Worm (Caenorhabditis elegans) whole organism, L2 larva: Measurements from ENCODE around the gene mig-2.

Source experiments
- C34F6.9 ChIP-seq: fragments of 150-350 bp; optimal IDR thresholded peaks from 2 replicates; lab custom pipeline; 2014; ENCODE audit warnings: missing biosample characterization, missing genetic modification characterization
- F13H6.1 ChIP-seq: sonication (generic microtip); optimal IDR thresholded peaks from 2 replicates; lab custom pipeline; 2016; ENCODE audit warnings: missing genetic modification characterization, missing compliant biosample characterization
- R02D3.7 ChIP-seq: fragments of 150-350 bp; optimal IDR thresholded peaks from 2 replicates; lab custom pipeline; 2014; ENCODE audit warnings: missing biosample characterization, missing genetic modification characterization
- Y55F3AM.14 ChIP-seq: fragments of 200-800 bp; sonication (Bioruptor generic); optimal IDR thresholded peaks from 2 replicates; lab custom pipeline; 2018; ENCODE audit warnings: mild to moderate bottlenecking, missing genetic modification characterization, missing compliant biosample characterization
- ZK546.5 ChIP-seq: sonication (generic microtip); optimal IDR thresholded peaks from 2 replicates; lab custom pipeline; 2017; ENCODE audit warnings: missing biosample characterization, missing genetic modification characterization
- alr-1 ChIP-seq: fragments of 150-350 bp; optimal IDR thresholded peaks from 2 replicates; lab custom pipeline; 2014; ENCODE audit warnings: missing biosample characterization, missing genetic modification characterization
- aly-2 ChIP-seq: fragments of 150-350 bp; optimal IDR thresholded peaks from 2 replicates; lab custom pipeline; 2014; ENCODE audit warnings: missing biosample characterization, missing genetic modification characterization
- blmp-1 ChIP-seq: sonication (generic microtip); optimal IDR thresholded peaks from 2 replicates; lab custom pipeline; 2017; ENCODE audit warnings: missing genetic modification characterization, mild to moderate bottlenecking, missing compliant biosample characterization, antibody characterized with exemption, moderate library complexity; ENCODE audit not compliant: insufficient read depth
- ceh-16 ChIP-seq: fragments of 150-350 bp; optimal IDR thresholded peaks from 2 replicates; lab custom pipeline; 2014; ENCODE audit warnings: missing biosample characterization, missing genetic modification characterization
- crh-2 ChIP-seq: sonication (generic microtip); optimal IDR thresholded peaks from 2 replicates; lab custom pipeline; 2017; ENCODE audit warnings: missing biosample characterization, missing genetic modification characterization
- elt-1 ChIP-seq: fragments of 150-350 bp; optimal IDR thresholded peaks from 2 replicates; lab custom pipeline; 2014; ENCODE audit warnings: missing biosample characterization, missing genetic modification characterization
- elt-3 ChIP-seq: sonication (generic microtip); optimal IDR thresholded peaks from 2 replicates; lab custom pipeline; 2017; ENCODE audit warnings: missing biosample characterization, missing genetic modification characterization
- lin-11 ChIP-seq: fragments of 150-350 bp; sonication (generic microtip); optimal IDR thresholded peaks from 2 replicates; lab custom pipeline; 2014; ENCODE audit warnings: missing biosample characterization, missing genetic modification characterization, inconsistent platforms, mixed read lengths
- lin-13 ChIP-seq: fragments of 150-350 bp; optimal IDR thresholded peaks from 2 replicates; lab custom pipeline; 2014; ENCODE audit warnings: missing biosample characterization, missing genetic modification reagents, missing genetic modification characterization
- lsy-2 ChIP-seq, 2 experiments: fragments of 150-350 bp in 1 of 2; sonication (generic microtip) in 1 of 2; optimal IDR thresholded peaks; 2 replicates each; lab custom pipeline; 2014 to 2017; ENCODE audit warnings: missing biosample characterization in 2 of 2, missing genetic modification characterization in 2 of 2
- mab-5 ChIP-seq: fragments of 150-350 bp; optimal IDR thresholded peaks from 2 replicates; lab custom pipeline; 2014; ENCODE audit warnings: missing biosample characterization, missing genetic modification characterization
- mbf-1 ChIP-seq: sonication (generic microtip); optimal IDR thresholded peaks from 2 replicates; lab custom pipeline; 2017; ENCODE audit warnings: missing biosample characterization, missing genetic modification characterization
- nhr-11 ChIP-seq: fragments of 150-350 bp; optimal IDR thresholded peaks from 2 replicates; lab custom pipeline; 2014; ENCODE audit warnings: missing biosample characterization, missing genetic modification characterization
- nhr-12 ChIP-seq: fragments of 150-350 bp; optimal IDR thresholded peaks from 2 replicates; lab custom pipeline; 2014; ENCODE audit warnings: missing biosample characterization, missing genetic modification characterization
- nhr-129 ChIP-seq: fragments of 150-350 bp; optimal IDR thresholded peaks from 2 replicates; lab custom pipeline; 2014; ENCODE audit warnings: missing biosample characterization, missing genetic modification characterization
- nhr-23 ChIP-seq: fragments of 150-350 bp; optimal IDR thresholded peaks from 2 replicates; lab custom pipeline; 2014; ENCODE audit warnings: missing biosample characterization, missing genetic modification reagents, missing genetic modification characterization
- nhr-25 ChIP-seq: fragments of 150-350 bp; sonication (generic microtip); optimal IDR thresholded peaks from 3 replicates; lab custom pipeline; 2014; ENCODE audit warnings: missing biosample characterization, missing genetic modification characterization
- nhr-6 ChIP-seq: fragments of 150-350 bp; optimal IDR thresholded peaks from 2 replicates; lab custom pipeline; 2014; ENCODE audit warnings: missing biosample characterization, missing genetic modification characterization
- nhr-77 ChIP-seq: fragments of 150-350 bp; optimal IDR thresholded peaks from 2 replicates; lab custom pipeline; 2014; ENCODE audit warnings: missing biosample characterization, missing genetic modification characterization
- sma-3 ChIP-seq: sonication (generic microtip); optimal IDR thresholded peaks from 2 replicates; lab custom pipeline; 2016; ENCODE audit warnings: missing genetic modification reagents, missing genetic modification characterization, missing compliant biosample characterization
- sma-9 ChIP-seq, 2 experiments: fragments of 150-350 bp in 1 of 2; sonication (generic microtip) in 1 of 2; optimal IDR thresholded peaks; 2 replicates each; lab custom pipeline; 2014 to 2016; ENCODE audit warnings: missing genetic modification characterization in 2 of 2, mild to moderate bottlenecking in 1 of 2, missing biosample characterization in 1 of 2, missing compliant biosample characterization in 1 of 2, missing genetic modification reagents in 1 of 2, moderate library complexity in 1 of 2
- unc-39 ChIP-seq: fragments of 150-350 bp; optimal IDR thresholded peaks from 2 replicates; lab custom pipeline; 2014; ENCODE audit warnings: missing biosample characterization, missing genetic modification characterization
- unc-62 ChIP-seq: fragments of 150-350 bp; optimal IDR thresholded peaks from 2 replicates; lab custom pipeline; 2014; ENCODE audit warnings: missing biosample characterization, missing genetic modification reagents, missing genetic modification characterization
- ztf-1 ChIP-seq: fragments of 200-800 bp; sonication (Bioruptor generic); conservative IDR thresholded peaks from 2 replicates; pipeline ENCODE4 v1.3.6; 2022; ENCODE audit warnings: missing genetic modification characterization, missing compliant biosample characterization
- ztf-11 ChIP-seq: sonication (generic microtip); optimal IDR thresholded peaks from 2 replicates; lab custom pipeline; 2017; ENCODE audit warnings: missing biosample characterization, missing genetic modification characterization
- ztf-4 ChIP-seq: fragments of 150-350 bp; optimal IDR thresholded peaks from 2 replicates; lab custom pipeline; 2014; ENCODE audit warnings: missing biosample characterization, missing genetic modification characterization

mig-2 gene

ce11 chrX:11590545-11590944, 42.1 kb downstream of the mig-2 start:
- TF ChIP-seq ztf-4 (tag; lab: Kevin White, UChicago) (no peak), nhr-23 (tag; lab: Kevin White, UChicago) (no peak), aly-2 (tag; lab: Kevin White, UChicago) (no peak), mab-5 (no peak), R02D3.7 (tag; lab: Kevin White, UChicago) (no peak)

ce11 chrX:11591620-11592019, 43.2 kb downstream of the mig-2 start, which contains the start of gene F52D10.2:
F52D10.2 (minus strand) TSS chrX:11591720.
- no peak for TF ChIP-seq nhr-25

ce11 chrX:11592539-11592938, 44.1 kb downstream of the mig-2 start:
- TF ChIP-seq lsy-2 (tag; optimal IDR thresholded peaks at IDR 0.05; lab: Kevin White, UChicago): no peak
- no peak for TF ChIP-seq R02D3.7 (tag; lab: Kevin White, UChicago)
- TF ChIP-seq nhr-129: no peak
- no peak for TF ChIP-seq ZK546.5
- TF ChIP-seq nhr-77: no peak
- TF ChIP-seq blmp-1 (tag; lab: Kevin White, UChicago): no peak
- no peak for TF ChIP-seq alr-1 (tag; lab: Kevin White, UChicago)
- no peak for TF ChIP-seq lin-13 (GFP tag; lab: Kevin White, UChicago)
- no peak for TF ChIP-seq F13H6.1 (tag; lab: Kevin White, UChicago)
- TF ChIP-seq, all 48 proteins: peak for 0

ce11 chrX:11596876-11597275, 48.5 kb downstream of the mig-2 start:
- TF ChIP-seq nhr-12 (tag; lab: Kevin White, UChicago): no peak
- TF ChIP-seq mbf-1 (tag; lab: Kevin White, UChicago): no peak
- no peak for TF ChIP-seq unc-39 (tag; lab: Kevin White, UChicago)
- no peak for TF ChIP-seq nhr-77
- TF ChIP-seq nhr-11 (tag; lab: Kevin White, UChicago): no peak
- TF ChIP-seq unc-62 (GFP tag; lab: Kevin White, UChicago): no peak
- no peak for TF ChIP-seq mab-5
- no peak for TF ChIP-seq elt-3
- no peak for TF ChIP-seq nhr-129
- TF ChIP-seq elt-1 (tag; lab: Kevin White, UChicago): no peak
- TF ChIP-seq ZK546.5: no peak
- no peak for TF ChIP-seq lsy-2 (tag; optimal IDR thresholded peaks at IDR 0.05; lab: Kevin White, UChicago)
- TF ChIP-seq, all 48 proteins: peak for 0

- no peak for TF ChIP-seq elt-1 (tag; lab: Kevin White, UChicago)
- no peak for TF ChIP-seq Y55F3AM.14
- no peak for TF ChIP-seq nhr-6 (tag; lab: Kevin White, UChicago)
- no peak for TF ChIP-seq ceh-16 (tag; lab: Kevin White, UChicago)
- no peak for TF ChIP-seq lsy-2 (tag; optimal IDR thresholded peaks at IDR 0.05; lab: Kevin White, UChicago)
- no peak for TF ChIP-seq nhr-11 (tag; lab: Kevin White, UChicago)
- no peak for TF ChIP-seq lin-11 (tag; lab: Kevin White, UChicago)
- TF ChIP-seq nhr-129: no peak
- TF ChIP-seq nhr-23 (tag; lab: Kevin White, UChicago): no peak
- TF ChIP-seq crh-2: no peak
- TF ChIP-seq F13H6.1 (tag; lab: Kevin White, UChicago): no peak
- TF ChIP-seq R02D3.7 (tag; lab: Kevin White, UChicago): no peak
- no peak for TF ChIP-seq ztf-11 (tag; lab: Kevin White, UChicago)
- no peak for TF ChIP-seq C34F6.9
- TF ChIP-seq sma-9 (GFP tag; optimal IDR thresholded peaks at IDR 0.05; lab: Kevin White, UChicago): no peak
- TF ChIP-seq sma-9 (tag; optimal IDR thresholded peaks at IDR 0.05; lab: Kevin White, UChicago): no peak
- no peak for TF ChIP-seq ztf-1 (GFP tag; lab: Robert Waterston, UW)
- no peak for TF ChIP-seq sma-3 (GFP tag; lab: Kevin White, UChicago)
- no peak for TF ChIP-seq unc-62 (GFP tag; lab: Kevin White, UChicago)
- TF ChIP-seq mab-5: no peak
These were observed 50.4 kb downstream of the mig-2 start for ce11 chrX:11598839-11599238.
